Worm (Caenorhabditis elegans): Measurements from ENCODE around the gene npax-3.
A peak's percentile ranks its signal among the peaks of the same experiment; 100 is the strongest.

The npax-3 gene

DNA sequence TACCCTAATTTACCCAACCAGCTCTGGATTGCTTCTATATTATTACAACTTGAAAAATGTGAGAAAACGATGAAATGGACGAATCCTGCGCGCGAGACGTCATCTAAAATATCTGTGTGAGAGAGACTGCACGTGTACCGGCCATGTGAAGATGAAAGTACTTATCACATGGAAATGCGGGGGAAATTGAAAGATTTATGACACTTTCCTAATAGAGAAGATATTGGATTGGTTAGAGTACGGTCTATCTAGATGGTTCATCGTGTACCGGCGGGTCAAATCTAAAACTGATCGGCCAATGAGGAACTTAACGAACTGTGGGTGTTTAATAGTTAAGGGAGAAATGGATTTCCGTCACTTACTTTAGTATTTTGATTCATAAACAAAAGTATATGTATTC lies 45.9 kb downstream of the npax-3 start (continued):
- TF ChIP-seq nhr-47 (tag; optimal IDR thresholded peaks at IDR 0.05) (peak; percentile 22), F16B12.6 (tag; optimal IDR thresholded peaks at IDR 0.05) (no peak), nhr-77 (tag; optimal IDR thresholded peaks at IDR 0.05) (no peak), ceh-63 (GFP tag; optimal IDR thresholded peaks at IDR 0.05) (no peak), nhr-71 (tag; optimal IDR thresholded peaks at IDR 0.05) (peak; percentile 78), mab-9 (GFP tag; IDR thresholded peaks at IDR 0.05) (no peak), mef-2 (tag; optimal IDR thresholded peaks at IDR 0.05) (no peak), ztf-11 (tag; optimal IDR thresholded peaks at IDR 0.05) (no peak), zip-4 (GFP tag; optimal IDR thresholded peaks at IDR 0.05) (no peak), vab-15 (tag; optimal IDR thresholded peaks at IDR 0.05) (no peak), lin-14 (GFP tag; optimal IDR thresholded peaks at IDR 0.05) (peak; percentile 66), nhr-90 (tag; optimal IDR thresholded peaks at IDR 0.05; ENCODE audit: poor library complexity) (peak; percentile 75), fos-1 (tag; optimal IDR thresholded peaks at IDR 0.05) (no peak)

DNA sequence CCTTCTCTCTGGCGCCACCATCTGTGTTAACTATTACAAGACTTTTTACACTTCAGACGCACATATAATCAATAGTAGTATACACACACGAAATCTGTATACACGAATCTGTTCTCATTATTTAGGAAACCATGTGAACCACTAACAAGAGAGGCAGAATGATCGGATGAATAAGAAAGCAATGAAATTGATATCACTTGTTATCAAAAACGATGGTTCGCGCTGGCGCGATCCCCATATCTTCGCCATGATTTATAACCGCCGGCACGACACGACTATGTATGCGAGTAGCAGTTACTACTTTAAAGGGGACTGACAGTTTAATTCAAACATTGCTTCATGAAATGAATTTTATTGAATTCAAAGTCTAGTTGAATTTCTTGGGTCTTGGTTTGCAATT lies 46.6 kb downstream of the npax-3 start:
- TF ChIP-seq elt-3 (tag; optimal IDR thresholded peaks at IDR 0.05) (peak in 3 of 6 experiments; percentile 24 to 83 (median 34)), nhr-12 (tag; optimal IDR thresholded peaks at IDR 0.05) (no peak), blmp-1 (tag; optimal IDR thresholded peaks at IDR 0.05) (peak; percentile 74), snu-23 (GFP tag; optimal IDR thresholded peaks at IDR 0.05) (peak; percentile 18), nhr-85 (tag) (peak; percentile 15), nhr-20 (tag; optimal IDR thresholded peaks at IDR 0.05) (peak; percentile 4), efl-1 (optimal IDR thresholded peaks at IDR 0.05) (no peak), efl-1 (GFP tag; optimal IDR thresholded peaks at IDR 0.05 in 1 of 2) (peak in 1 of 2 experiments; percentile 2), nhr-19 (GFP tag; conservative IDR thresholded peaks at IDR 0.05) (no peak), lin-14 (GFP tag; optimal IDR thresholded peaks at IDR 0.05) (peak; percentile 8), nhr-71 (tag; optimal IDR thresholded peaks at IDR 0.05) (peak; percentile 2)

DNA sequence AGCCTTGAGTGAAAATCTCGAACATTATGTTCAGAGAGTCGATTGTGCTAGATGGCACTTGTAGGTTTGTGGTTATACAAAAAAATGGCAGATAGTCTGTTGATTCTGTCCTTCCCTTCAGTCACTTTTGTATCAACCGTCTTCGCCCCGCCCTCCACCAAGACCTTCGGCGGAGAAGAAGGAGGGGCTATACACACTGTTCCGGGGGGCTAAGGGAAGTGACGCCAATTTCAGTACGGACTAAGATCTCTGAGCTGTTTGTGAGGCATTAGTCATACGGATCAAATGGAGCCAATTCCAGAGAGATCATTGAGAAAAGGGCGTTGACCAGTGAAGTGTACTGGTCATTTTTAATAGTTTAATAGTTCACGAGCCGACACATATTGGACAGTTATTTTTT lies 47.4 kb downstream of the npax-3 start, which contains the start of gene swt-3:
Gene swt-3 (minus strand): TSS at position 101 of the 400 bp plus-strand sequence.
- TF ChIP-seq nhr-77 (tag; optimal IDR thresholded peaks at IDR 0.05), result no peak
- TF ChIP-seq alr-1 (tag; optimal IDR thresholded peaks at IDR 0.05; ENCODE audit: borderline replicate concordance), result no peak
- no peak for TF ChIP-seq lin-13 (GFP tag; optimal IDR thresholded peaks at IDR 0.05)
- TF ChIP-seq ceh-8 (GFP tag; optimal IDR thresholded peaks at IDR 0.05), result no peak
- TF ChIP-seq mdl-1 (tag; optimal IDR thresholded peaks at IDR 0.05), result no peak
- no peak for TF ChIP-seq nhr-20 (tag; optimal IDR thresholded peaks at IDR 0.05)
- TF ChIP-seq nhr-12 (tag; optimal IDR thresholded peaks at IDR 0.05), result no peak
- TF ChIP-seq ztf-11 (tag; optimal IDR thresholded peaks at IDR 0.05), result no peak
- no peak for TF ChIP-seq sptf-1 (tag; optimal IDR thresholded peaks at IDR 0.05)
- TF ChIP-seq dpl-1 (GFP tag; optimal IDR thresholded peaks at IDR 0.05), result no peak
- no peak for TF ChIP-seq ceh-63 (GFP tag; optimal IDR thresholded peaks at IDR 0.05)
- no peak for TF ChIP-seq xbp-1 (tag; optimal IDR thresholded peaks at IDR 0.05)
- no peak for TF ChIP-seq hpl-2 (GFP tag; optimal IDR thresholded peaks at IDR 0.05)
- no peak for TF ChIP-seq nhr-76 (tag; optimal IDR thresholded peaks at IDR 0.05)
- TF ChIP-seq elt-3 (tag; optimal IDR thresholded peaks at IDR 0.05), result no peak
- no peak for TF ChIP-seq C16A3.4 (tag; optimal IDR thresholded peaks at IDR 0.05)
- no peak for TF ChIP-seq isw-1 (GFP tag; IDR thresholded peaks at IDR 0.05)

DNA sequence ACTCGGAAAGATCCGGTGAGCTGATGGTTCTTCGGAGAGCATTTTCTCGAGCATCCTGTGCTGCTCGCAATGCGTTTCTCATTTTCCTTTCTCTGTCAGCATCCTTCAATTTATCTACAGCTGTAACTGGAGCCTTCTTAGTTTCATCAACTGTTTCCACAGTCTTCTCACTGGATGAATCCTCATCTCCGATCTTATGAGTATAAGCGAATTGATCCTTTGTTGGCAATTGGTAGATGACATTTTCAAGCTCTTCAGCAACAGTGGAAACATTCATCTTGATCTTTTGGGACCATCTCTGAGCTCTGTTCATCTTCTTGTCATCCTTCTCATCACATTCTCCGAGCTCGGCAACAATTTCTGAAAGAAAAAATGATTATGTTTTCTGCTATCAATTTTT lies 48.6 kb downstream of the npax-3 start:
- no peak for TF ChIP-seq C34B4.2 (tag; optimal IDR thresholded peaks at IDR 0.05)
- TF ChIP-seq ceh-82 (tag; optimal IDR thresholded peaks at IDR 0.05), result no peak
- TF ChIP-seq C16A3.4 (tag; optimal IDR thresholded peaks at IDR 0.05), result no peak
- TF ChIP-seq isw-1 (GFP tag; IDR thresholded peaks at IDR 0.05), result no peak
- TF ChIP-seq blmp-1 (tag; optimal IDR thresholded peaks at IDR 0.05), result no peak
- no peak for TF ChIP-seq ztf-11 (tag; optimal IDR thresholded peaks at IDR 0.05)
- no peak for TF ChIP-seq ces-1 (GFP tag; optimal IDR thresholded peaks at IDR 0.05)
- TF ChIP-seq snu-23 (GFP tag; optimal IDR thresholded peaks at IDR 0.05), result no peak
- no peak for TF ChIP-seq C04F5.9 (tag; optimal IDR thresholded peaks at IDR 0.05)
- no peak for TF ChIP-seq tbx-2 (tag; optimal IDR thresholded peaks at IDR 0.05)
- no peak for TF ChIP-seq egl-27 (tag; optimal IDR thresholded peaks at IDR 0.05)
- no peak for TF ChIP-seq snpc-4 (tag; optimal IDR thresholded peaks at IDR 0.05)
